Worm (Caenorhabditis elegans): ENCODE measurements around the gene mnk-1.

ce11 chrII:10533985-10534384, 20.9 kb downstream of the mnk-1 start:
- TF ChIP-seq tra-4 (tag; optimal IDR thresholded peaks at IDR 0.05): no peak
- TF ChIP-seq ama-1 (optimal IDR thresholded peaks at IDR 0.05): no peak
- TF ChIP-seq tbx-11 (GFP tag; IDR thresholded peaks at IDR 0.05): no peak
- TF ChIP-seq hmbx-1 (tag; optimal IDR thresholded peaks at IDR 0.05): no peak
- TF ChIP-seq ceh-36 (tag; optimal IDR thresholded peaks at IDR 0.05): no peak
- no peak for TF ChIP-seq hnd-1 (tag; optimal IDR thresholded peaks at IDR 0.05)
- TF ChIP-seq B0310.2 (tag; optimal IDR thresholded peaks at IDR 0.05): no peak
- no peak for TF ChIP-seq pes-1 (GFP tag; IDR thresholded peaks at IDR 0.05)
- TF ChIP-seq flt-1 (GFP tag; IDR thresholded peaks at IDR 0.05): no peak
- no peak for TF ChIP-seq scrt-1 (GFP tag; IDR thresholded peaks at IDR 0.05)
- TF ChIP-seq F13C5.2 (tag; optimal IDR thresholded peaks at IDR 0.05): no peak
- no peak for TF ChIP-seq tbx-37 (GFP tag; conservative IDR thresholded peaks at IDR 0.05)
- no peak for TF ChIP-seq ceh-13 (GFP tag; optimal IDR thresholded peaks at IDR 0.05)

All from whole organism, early embryonic.